Fruit fly (Drosophila melanogaster) whole organism: ENCODE measurements around the gene glo.

Experiments used
- CG8478 ChIP-seq: fragments of >200 bp; optimal IDR thresholded peaks from 2 replicates; lab custom pipeline; 2018; ENCODE audit warnings: inconsistent platforms
- Dll ChIP-seq: fragments of >200 bp; optimal IDR thresholded peaks from 2 replicates; lab custom pipeline; 2017
- EcR ChIP-seq, 2 experiments: fragments of >200 bp; optimal IDR thresholded peaks; 2 replicates each; lab custom pipeline; 2017; ENCODE audit warnings: missing biosample characterization in 2 of 2, missing genetic modification characterization in 2 of 2, missing genetic modification reagents in 2 of 2
- pan ChIP-seq: fragments of >200 bp; optimal IDR thresholded peaks from 2 replicates; lab custom pipeline; 2017
- psq ChIP-seq: fragments of >200 bp; optimal IDR thresholded peaks from 2 replicates; lab custom pipeline; 2017
- usp ChIP-seq: fragments of >200 bp; optimal IDR thresholded peaks from 2 replicates; lab custom pipeline; 2017; ENCODE audit warnings: missing biosample characterization, missing genetic modification characterization, mixed read lengths

Gene glo

DNA sequence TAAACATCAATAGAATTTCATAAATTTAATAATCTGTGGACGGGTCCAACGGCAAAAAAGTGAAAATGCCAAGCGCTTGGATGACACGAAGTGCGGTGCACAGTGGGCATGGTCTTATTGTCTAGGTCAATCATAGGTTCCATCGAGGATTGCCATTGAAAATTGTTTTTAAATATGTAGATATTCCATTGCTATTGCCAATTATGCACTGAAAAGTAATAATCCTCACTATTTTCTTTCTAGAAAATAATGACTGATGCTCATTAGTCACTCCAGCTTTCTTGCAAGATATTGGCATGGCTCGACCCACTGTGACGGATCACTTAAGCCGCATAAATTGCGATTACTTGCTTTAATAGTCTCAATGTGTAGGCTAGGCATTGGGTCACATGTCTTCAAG is 12.5 kb downstream of the glo start:
- TF ChIP-seq pan (lab: Kevin White, UChicago) (no peak), Dll (lab: Kevin White, UChicago) (no peak), CG8478 (lab: Kevin White, UChicago) (no peak), usp (GFP tag; lab: Kevin White, UChicago) (no peak), EcR (GFP tag; optimal IDR thresholded peaks at IDR 0.05; lab: Kevin White, UChicago) (no peak), psq (lab: Kevin White, UChicago) (no peak)

- TF ChIP-seq pan (lab: Kevin White, UChicago) (no peak), EcR (GFP tag; optimal IDR thresholded peaks at IDR 0.05; lab: Kevin White, UChicago) (no peak), usp (GFP tag; lab: Kevin White, UChicago) (no peak), Dll (lab: Kevin White, UChicago) (no peak)
These were observed 13.6 kb downstream of the glo start for dm6 chr3R:11805584-11805983.

- no peak for TF ChIP-seq psq (lab: Kevin White, UChicago)
- TF ChIP-seq EcR (GFP tag; optimal IDR thresholded peaks at IDR 0.05; lab: Kevin White, UChicago): no peak
- no peak for TF ChIP-seq CG8478 (lab: Kevin White, UChicago)
- TF ChIP-seq Dll (lab: Kevin White, UChicago): no peak
- no peak for TF ChIP-seq pan (lab: Kevin White, UChicago)
- TF ChIP-seq usp (GFP tag; lab: Kevin White, UChicago): no peak
These were observed 22.4 kb downstream of the glo start, which contains the start of gene Sbf for dm6 chr3R:11796780-11797179. Gene Sbf (minus strand): TSS chr3R:11796948.

- TF ChIP-seq psq (lab: Kevin White, UChicago): no peak
- no peak for TF ChIP-seq EcR (GFP tag; optimal IDR thresholded peaks at IDR 0.05; lab: Kevin White, UChicago)
- no peak for TF ChIP-seq CG8478 (lab: Kevin White, UChicago)
- TF ChIP-seq Dll (lab: Kevin White, UChicago): no peak
- TF ChIP-seq pan (lab: Kevin White, UChicago): no peak
- TF ChIP-seq usp (GFP tag; lab: Kevin White, UChicago): no peak
These were observed 32.5 kb downstream of the glo start, which contains the start of the genes prd1 and HisCl1 for dm6 chr3R:11786695-11787226. Gene prd1 (minus strand): TSS chr3R:11787014. Gene HisCl1 (plus strand): TSS chr3R:11787176.

dm6 chr3R:11780181-11780688 is 39.0 kb downstream of the glo start:
- TF ChIP-seq usp (GFP tag; lab: Kevin White, UChicago) (no peak), CG8478 (lab: Kevin White, UChicago) (no peak), pan (lab: Kevin White, UChicago) (no peak), Dll (lab: Kevin White, UChicago) (no peak), psq (lab: Kevin White, UChicago) (no peak), EcR (GFP tag; optimal IDR thresholded peaks at IDR 0.05; lab: Kevin White, UChicago) (no peak)

DNA sequence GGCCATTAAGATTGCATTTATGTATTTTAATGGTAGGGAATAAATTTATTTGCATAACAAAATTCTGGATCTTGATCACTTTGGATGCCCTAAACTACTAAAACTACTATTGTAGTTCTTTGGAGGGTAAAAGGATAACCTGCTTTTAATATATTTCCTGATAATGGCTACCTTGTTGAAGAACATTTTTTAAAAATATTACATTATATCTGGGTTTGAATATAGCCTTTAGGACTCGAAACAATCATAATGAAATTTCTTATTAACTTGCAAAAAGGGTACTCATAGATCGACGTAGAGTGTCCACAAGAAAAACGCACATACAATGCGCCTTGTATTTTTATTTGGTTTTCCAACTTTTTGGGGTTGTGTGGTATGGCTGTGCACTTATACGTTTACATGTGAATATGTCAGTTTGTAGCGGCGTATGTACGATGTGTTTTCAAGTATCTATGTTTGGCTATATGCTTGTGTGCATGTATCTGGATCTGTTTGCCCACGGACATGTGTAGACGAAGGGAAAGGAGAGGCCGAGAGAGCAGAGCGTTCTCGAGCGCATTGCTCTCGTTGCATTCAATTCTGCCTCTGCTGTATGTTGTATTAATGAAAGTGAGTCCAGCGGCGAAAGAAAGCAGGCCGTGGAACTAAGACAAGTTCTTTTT is 39.7 kb downstream of the glo start:
- TF ChIP-seq EcR (GFP tag; optimal IDR thresholded peaks at IDR 0.05; lab: Kevin White, UChicago): peak; percentile 44 to 96
- TF ChIP-seq Dll (lab: Kevin White, UChicago): no peak

DNA sequence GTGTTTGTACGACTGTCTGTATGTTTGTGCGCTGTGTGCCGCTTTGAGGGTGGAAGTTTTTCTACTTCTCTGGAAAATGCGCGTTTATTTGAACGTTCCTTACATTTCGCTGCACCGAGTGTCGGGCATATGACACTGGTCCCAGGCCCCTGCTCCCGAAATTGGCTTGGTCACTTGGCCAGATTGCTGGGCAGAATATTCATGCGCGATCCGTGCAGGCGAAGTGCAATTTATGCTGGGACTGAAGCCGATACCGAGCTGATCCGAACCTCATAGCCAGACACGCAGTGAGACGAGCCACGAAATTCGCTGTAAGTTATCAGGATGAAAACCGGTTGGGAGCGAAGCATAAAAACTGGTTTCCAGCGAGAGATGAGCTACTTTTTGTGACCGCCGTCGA is 40.3 kb downstream of the glo start:
- TF ChIP-seq CG8478 (lab: Kevin White, UChicago) (no peak), EcR (GFP tag; optimal IDR thresholded peaks at IDR 0.05; lab: Kevin White, UChicago) (no peak), Dll (lab: Kevin White, UChicago) (no peak), psq (lab: Kevin White, UChicago) (no peak), pan (lab: Kevin White, UChicago) (no peak), usp (GFP tag; lab: Kevin White, UChicago) (no peak)

dm6 chr3R:11778012-11778865 is 41.0 kb downstream of the glo start:
- TF ChIP-seq psq (lab: Kevin White, UChicago) (no peak), EcR (GFP tag; optimal IDR thresholded peaks at IDR 0.05; lab: Kevin White, UChicago) (no peak), Dll (lab: Kevin White, UChicago) (peak; percentile 35), pan (lab: Kevin White, UChicago) (peak; percentile 97)

dm6 chr3R:11777058-11777457 is 42.2 kb downstream of the glo start:
- TF ChIP-seq psq (lab: Kevin White, UChicago): no peak
- no peak for TF ChIP-seq CG8478 (lab: Kevin White, UChicago)

dm6 chr3R:11776068-11776767 is 43.0 kb downstream of the glo start:
- TF ChIP-seq CG8478 (lab: Kevin White, UChicago) (no peak), EcR (GFP tag; optimal IDR thresholded peaks at IDR 0.05; lab: Kevin White, UChicago) (no peak), usp (GFP tag; lab: Kevin White, UChicago) (no peak), pan (lab: Kevin White, UChicago) (no peak), Dll (lab: Kevin White, UChicago) (no peak), psq (lab: Kevin White, UChicago) (no peak)

DNA sequence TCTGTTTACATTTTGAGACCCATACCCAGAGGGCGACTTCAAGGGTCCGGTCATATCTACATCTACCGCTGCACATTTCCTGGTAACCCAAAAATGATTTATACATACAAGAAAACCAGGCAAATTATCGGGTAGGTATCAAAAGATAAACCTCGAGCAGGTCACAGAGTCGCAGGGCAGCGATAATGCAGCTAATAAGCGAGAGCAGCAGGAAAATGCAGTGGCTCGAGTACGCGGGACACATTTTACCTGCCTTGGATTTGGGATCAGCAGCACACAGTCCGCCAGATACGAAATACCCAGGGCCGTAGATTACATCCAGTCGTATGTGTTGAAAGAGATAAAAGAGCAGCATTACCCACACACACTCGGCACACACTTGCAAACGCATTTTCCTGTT is 44.0 kb downstream of the glo start:
- TF ChIP-seq Dll (lab: Kevin White, UChicago) (no peak), CG8478 (lab: Kevin White, UChicago) (no peak), psq (lab: Kevin White, UChicago) (no peak), usp (GFP tag; lab: Kevin White, UChicago) (no peak), EcR (GFP tag; optimal IDR thresholded peaks at IDR 0.05; lab: Kevin White, UChicago) (no peak), pan (lab: Kevin White, UChicago) (no peak)
